Fruit fly (Drosophila melanogaster) whole organism, embryonic: ENCODE results near the gene Bmcp.
A peak's percentile ranks its signal among the peaks of the same experiment; 100 is the strongest.

ENCODE experiments used
- Ada2b ChIP-seq: fragments of 200-800 bp; sonication (Bioruptor generic); IDR thresholded peaks from 2 replicates; pipeline ENCODE4 v1.3.6; 2022; ENCODE audit warnings: missing biosample characterization, missing genetic modification characterization
- BEAF-32 ChIP-seq: fragments of 200-800 bp; sonication (Bioruptor generic); optimal IDR thresholded peaks from 3 replicates; lab custom pipeline; 2017; ENCODE audit warnings: missing biosample characterization, missing genetic modification characterization, mild to moderate bottlenecking, moderate library complexity, missing genetic modification reagents
- Bdp1 ChIP-seq: fragments of 200-800 bp; sonication (Bioruptor generic); optimal IDR thresholded peaks from 3 replicates; lab custom pipeline; 2016; ENCODE audit warnings: missing biosample characterization, missing genetic modification characterization
- BtbVII ChIP-seq: fragments of 200-800 bp; sonication (Bioruptor generic); optimal IDR thresholded peaks from 3 replicates; lab custom pipeline; 2017; ENCODE audit warnings: missing biosample characterization, mild to moderate bottlenecking, missing genetic modification characterization
- CG10267 ChIP-seq: fragments of 200-800 bp; sonication (Bioruptor generic); optimal IDR thresholded peaks from 2 replicates; lab custom pipeline; 2018; ENCODE audit warnings: missing biosample characterization, mild to moderate bottlenecking, missing genetic modification characterization, moderate library complexity
- CG10274 ChIP-seq: fragments of 200-800 bp; sonication (Bioruptor generic); optimal IDR thresholded peaks from 3 replicates; lab custom pipeline; 2017; ENCODE audit warnings: missing biosample characterization, mild to moderate bottlenecking, missing genetic modification characterization
- CG10543 ChIP-seq: fragments of 200-800 bp; sonication (Bioruptor generic); optimal IDR thresholded peaks from 3 replicates; lab custom pipeline; 2017; ENCODE audit warnings: missing biosample characterization, mild to moderate bottlenecking, missing genetic modification characterization, moderate library complexity
- CG10654 ChIP-seq: fragments of 200-800 bp; sonication (Bioruptor generic); optimal IDR thresholded peaks from 2 replicates; lab custom pipeline; 2016; ENCODE audit warnings: missing biosample characterization, missing genetic modification characterization
- CG11456 ChIP-seq: fragments of 200-800 bp; sonication (Bioruptor generic); IDR thresholded peaks from 3 replicates; pipeline ENCODE4 v1.3.6; 2022; ENCODE audit warnings: missing biosample characterization, missing genetic modification characterization
- CG12071 ChIP-seq: fragments of 200-800 bp; sonication (Bioruptor generic); optimal IDR thresholded peaks from 3 replicates; lab custom pipeline; 2018; ENCODE audit warnings: missing biosample characterization, mild to moderate bottlenecking, missing genetic modification characterization
- CG1233 ChIP-seq: fragments of 200-800 bp; sonication (Bioruptor generic); optimal IDR thresholded peaks from 4 replicates; lab custom pipeline; 2018; ENCODE audit warnings: missing biosample characterization, mild to moderate bottlenecking, missing genetic modification characterization
- CG13287 ChIP-seq: fragments of 200-800 bp; sonication (Bioruptor generic); IDR thresholded peaks from 2 replicates; pipeline ENCODE4 v1.3.6; 2022; ENCODE audit warnings: missing biosample characterization, missing genetic modification characterization; ENCODE audit not compliant: partially characterized antibody
- CG15269 ChIP-seq: fragments of 200-800 bp; sonication (Bioruptor generic); optimal IDR thresholded peaks from 2 replicates; lab custom pipeline; 2018; ENCODE audit warnings: missing biosample characterization, mild to moderate bottlenecking, missing genetic modification characterization, moderate library complexity
- CG17829 ChIP-seq: fragments of 200-800 bp; optimal IDR thresholded peaks from 2 replicates; lab custom pipeline; 2019; ENCODE audit warnings: missing biosample characterization, mild to moderate bottlenecking, missing genetic modification characterization, moderate library complexity
- CG2120 ChIP-seq: fragments of 200-800 bp; sonication (Bioruptor generic); optimal IDR thresholded peaks from 3 replicates; lab custom pipeline; 2016; ENCODE audit warnings: missing biosample characterization, missing genetic modification characterization
- CG32767 ChIP-seq: fragments of 200-800 bp; sonication (Bioruptor generic); IDR thresholded peaks from 2 replicates; pipeline ENCODE4 v1.3.6; 2022; ENCODE audit warnings: missing biosample characterization, missing genetic modification characterization
- CG6689 ChIP-seq: fragments of 200-800 bp; sonication (Bioruptor generic); IDR thresholded peaks from 2 replicates; pipeline ENCODE4 v1.3.6; 2022; ENCODE audit warnings: missing biosample characterization, missing genetic modification characterization
- CG8089 ChIP-seq: fragments of 200-800 bp; sonication (Bioruptor generic); optimal IDR thresholded peaks from 3 replicates; lab custom pipeline; 2016; ENCODE audit warnings: missing biosample characterization, missing genetic modification characterization
- D19B ChIP-seq: fragments of 200-800 bp; sonication (Bioruptor generic); optimal IDR thresholded peaks from 2 replicates; lab custom pipeline; 2017; ENCODE audit warnings: missing biosample characterization, mild to moderate bottlenecking, missing genetic modification characterization
- Dfd ChIP-seq, 2 experiments: fragments of >200 bp; optimal IDR thresholded peaks; 2 replicates each; lab custom pipeline; 2017; ENCODE audit warnings: missing biosample characterization in 2 of 2, missing genetic modification characterization in 2 of 2
- Doc3 ChIP-seq: fragments of 200-800 bp; sonication (Bioruptor generic); IDR thresholded peaks from 3 replicates; pipeline ENCODE4 v1.3.6; 2022; ENCODE audit warnings: missing biosample characterization, missing genetic modification characterization; ENCODE audit not compliant: partially characterized antibody
- Dp ChIP-seq: fragments of 200-800 bp; sonication (Bioruptor generic); optimal IDR thresholded peaks from 2 replicates; lab custom pipeline; 2018; ENCODE audit warnings: missing biosample characterization, mild to moderate bottlenecking, missing genetic modification characterization, moderate library complexity
- Dref ChIP-seq: fragments of 200-800 bp; sonication (Bioruptor generic); IDR thresholded peaks from 2 replicates; pipeline ENCODE4 v1.3.6; 2022; ENCODE audit warnings: missing biosample characterization, missing genetic modification characterization
- E2f2 ChIP-seq: fragments of 200-800 bp; sonication (Bioruptor generic); IDR thresholded peaks from 2 replicates; pipeline ENCODE4 v1.3.6; 2022; ENCODE audit warnings: missing biosample characterization, missing genetic modification characterization
- Ets97D ChIP-seq: fragments of 200-800 bp; sonication (Bioruptor generic); optimal IDR thresholded peaks from 3 replicates; lab custom pipeline; 2016; ENCODE audit warnings: missing biosample characterization, missing genetic modification characterization
- Hr78 ChIP-seq, 2 experiments: fragments of 200-800 bp in 1 of 2; fragments of >200 bp in 1 of 2; sonication (Bioruptor generic) in 1 of 2; optimal IDR thresholded peaks; 2 replicates each; lab custom pipeline; 2017 to 2019; ENCODE audit warnings: missing biosample characterization in 2 of 2, missing genetic modification characterization in 2 of 2, mild to moderate bottlenecking in 1 of 2, moderate library complexity in 1 of 2
- Myb ChIP-seq: fragments of 200-800 bp; sonication (Bioruptor generic); optimal IDR thresholded peaks from 2 replicates; lab custom pipeline; 2016; ENCODE audit warnings: missing biosample characterization, missing genetic modification characterization
- NC2α ChIP-seq: fragments of 200-800 bp; sonication (Bioruptor generic); optimal IDR thresholded peaks from 2 replicates; lab custom pipeline; 2016; ENCODE audit warnings: missing biosample characterization, missing genetic modification characterization
- Opbp ChIP-seq: fragments of 200-800 bp; sonication (Bioruptor generic); IDR thresholded peaks from 3 replicates; pipeline ENCODE4 v1.3.6; 2022; ENCODE audit warnings: missing biosample characterization, missing genetic modification characterization; ENCODE audit not compliant: partially characterized antibody
- bab2 ChIP-seq: fragments of 200-800 bp; sonication (Bioruptor generic); optimal IDR thresholded peaks from 2 replicates; lab custom pipeline; 2016; ENCODE audit warnings: missing biosample characterization, missing genetic modification characterization
- bbx ChIP-seq: fragments of 200-800 bp; sonication (Bioruptor generic); IDR thresholded peaks from 2 replicates; pipeline ENCODE4 v1.3.6; 2022; ENCODE audit warnings: missing biosample characterization, missing genetic modification characterization; ENCODE audit not compliant: partially characterized antibody
- croc ChIP-seq: fragments of 200-800 bp; sonication (Bioruptor generic); conservative IDR thresholded peaks from 3 replicates; pipeline ENCODE4 v1.3.6; 2022; ENCODE audit warnings: missing biosample characterization, missing genetic modification characterization
- crp ChIP-seq, 2 experiments: fragments of 200-800 bp; sonication (Bioruptor generic); optimal IDR thresholded peaks; 2 replicates in 1 of 2; 3 replicates in 1 of 2; lab custom pipeline; 2017; ENCODE audit warnings: missing biosample characterization in 2 of 2, missing genetic modification characterization in 2 of 2, mild to moderate bottlenecking in 1 of 2, moderate library complexity in 1 of 2
- dati ChIP-seq: fragments of 200-800 bp; sonication (Bioruptor generic); IDR thresholded peaks from 2 replicates; pipeline ENCODE4 v1.3.6; 2022; ENCODE audit warnings: missing biosample characterization, missing genetic modification characterization
- dimm ChIP-seq: fragments of 200-800 bp; sonication (Bioruptor generic); IDR thresholded peaks from 2 replicates; pipeline ENCODE4 v1.3.6; 2022; ENCODE audit warnings: missing biosample characterization, missing genetic modification characterization
- dysf ChIP-seq: fragments of 200-800 bp; sonication (Bioruptor generic); IDR thresholded peaks from 3 replicates; pipeline ENCODE4 v1.3.6; 2022; ENCODE audit warnings: missing biosample characterization, missing genetic modification characterization
- gsb ChIP-seq: fragments of 200-800 bp; sonication (Bioruptor generic); IDR thresholded peaks from 2 replicates; pipeline ENCODE4 v1.3.6; 2022; ENCODE audit warnings: missing biosample characterization, missing genetic modification characterization
- hkb ChIP-seq, 2 experiments: fragments of 200-800 bp in 1 of 2; fragments of >200 bp in 1 of 2; sonication (Bioruptor generic) in 1 of 2; IDR thresholded peaks in 1 of 2; optimal IDR thresholded peaks in 1 of 2; 2 replicates each; pipeline versions ENCODE4 v1.3.6 to Lab custom; 2017 to 2022; ENCODE audit warnings: missing biosample characterization in 1 of 2, missing genetic modification characterization in 1 of 2
- kah ChIP-seq: fragments of 200-800 bp; sonication (Bioruptor generic); optimal IDR thresholded peaks from 2 replicates; lab custom pipeline; 2018; ENCODE audit warnings: missing biosample characterization, mild to moderate bottlenecking, missing genetic modification characterization
- knrl ChIP-seq: fragments of 200-800 bp; sonication (Bioruptor generic); IDR thresholded peaks from 3 replicates; pipeline ENCODE4 v1.3.6; 2022; ENCODE audit warnings: missing biosample characterization, missing genetic modification characterization; ENCODE audit not compliant: partially characterized antibody
- pan ChIP-seq, 4 experiments: fragments of >200 bp in 3 of 4; fragments of 200-800 bp in 1 of 4; sonication (Bioruptor generic) in 1 of 4; optimal IDR thresholded peaks in 3 of 4; IDR thresholded peaks in 1 of 4; 2 replicates each; pipeline versions ENCODE4 v1.3.6 to Lab custom; 2017 to 2022; ENCODE audit warnings: missing biosample characterization in 2 of 4, missing genetic modification characterization in 2 of 4, mixed read lengths in 1 of 4
- pzg ChIP-seq: fragments of 200-800 bp; sonication (Bioruptor generic); optimal IDR thresholded peaks from 3 replicates; lab custom pipeline; 2018; ENCODE audit warnings: missing biosample characterization, mild to moderate bottlenecking, missing genetic modification characterization, moderate library complexity
- schlank ChIP-seq: fragments of 200-800 bp; sonication (Bioruptor generic); optimal IDR thresholded peaks from 2 replicates; lab custom pipeline; 2018; ENCODE audit warnings: missing biosample characterization, mild to moderate bottlenecking, missing genetic modification characterization
- scrt ChIP-seq: fragments of 200-800 bp; sonication (Bioruptor generic); optimal IDR thresholded peaks from 2 replicates; lab custom pipeline; 2018; ENCODE audit warnings: missing biosample characterization, mild to moderate bottlenecking, missing genetic modification characterization, moderate library complexity
- stwl ChIP-seq: fragments of 200-800 bp; sonication (Bioruptor generic); optimal IDR thresholded peaks from 3 replicates; lab custom pipeline; 2018; ENCODE audit warnings: missing biosample characterization, mild to moderate bottlenecking, missing genetic modification characterization, moderate library complexity
- tgo ChIP-seq: fragments of 200-800 bp; sonication (Bioruptor generic); IDR thresholded peaks from 3 replicates; pipeline ENCODE4 v1.3.6; 2022; ENCODE audit warnings: missing biosample characterization, missing genetic modification characterization
- vfl ChIP-seq: fragments of 200-800 bp; sonication (Bioruptor generic); optimal IDR thresholded peaks from 2 replicates; lab custom pipeline; 2016; ENCODE audit warnings: missing biosample characterization, missing genetic modification characterization
- zf30C ChIP-seq: fragments of 200-800 bp; sonication (Bioruptor generic); optimal IDR thresholded peaks from 3 replicates; lab custom pipeline; 2018; ENCODE audit warnings: missing biosample characterization, mild to moderate bottlenecking, missing genetic modification characterization

The Bmcp gene

DNA sequence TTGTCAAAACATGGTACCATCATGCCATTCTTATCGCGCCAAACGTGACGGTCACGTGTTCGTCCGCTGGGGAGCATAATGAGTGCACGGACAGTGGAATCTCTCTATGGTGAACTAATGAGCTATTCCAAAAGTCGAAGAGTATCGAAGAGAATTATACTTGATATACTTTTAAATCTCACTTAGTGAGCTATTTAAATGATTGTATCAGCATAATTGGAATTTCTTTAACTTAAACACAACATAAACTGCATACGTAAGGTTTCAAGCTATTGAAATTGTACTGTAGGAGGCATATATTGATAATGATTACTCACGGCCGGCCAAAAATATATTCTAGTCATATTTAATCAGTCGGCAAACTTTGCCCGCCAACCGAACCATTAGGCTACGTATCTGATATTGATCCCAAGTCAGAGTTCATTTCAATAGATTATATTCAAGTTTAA lies 788 bp downstream of the Bmcp start (continued):
- no peak for TF ChIP-seq Dfd (GFP tag; optimal IDR thresholded peaks at IDR 0.05; lab: Kevin White, UChicago)
- TF ChIP-seq, all 482 proteins: peak for 68

DNA sequence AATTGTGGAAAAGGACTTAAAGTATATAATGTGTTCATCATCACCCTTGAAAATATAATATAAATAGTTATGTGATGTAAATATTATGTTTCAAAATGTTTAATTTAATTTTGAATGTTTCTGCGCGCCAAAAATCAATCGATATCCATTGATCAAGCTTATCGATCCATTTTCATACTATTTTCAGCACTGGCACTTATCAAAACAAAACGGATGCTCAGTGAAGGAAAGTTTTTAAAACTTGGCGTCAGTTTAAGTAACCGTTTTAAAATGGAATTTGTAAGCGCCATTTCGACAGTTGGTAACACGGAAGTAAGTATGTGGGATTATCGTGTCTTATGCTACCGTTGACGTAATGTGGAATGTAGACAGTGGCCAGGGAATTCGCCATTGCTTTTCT lies 7.4 kb downstream of the Bmcp start, which contains the start of gene sunn:
Gene sunn, plus strand, starts transcription at position 202 of the 400 bp plus-strand sequence.
- TF ChIP-seq zf30C (GFP tag; lab: Kevin White, UChicago): no peak
- peak; percentile 59 for TF ChIP-seq Dref (GFP tag; lab: Robert Waterston, UW)
- no peak for TF ChIP-seq scrt
- TF ChIP-seq vfl (GFP tag; lab: Kevin White, UChicago): no peak
- no peak for TF ChIP-seq Doc3 (GFP tag; lab: Robert Waterston, UW)
- TF ChIP-seq BEAF-32 (GFP tag; lab: Kevin White, UChicago): peak; percentile 10
- no peak for TF ChIP-seq schlank (tag; lab: Kevin White, UChicago)
- TF ChIP-seq Myb (GFP tag; lab: Kevin White, UChicago): peak; percentile 3
- no peak for TF ChIP-seq BtbVII (GFP tag; lab: Kevin White, UChicago)
- TF ChIP-seq CG32767 (GFP tag; lab: Robert Waterston, UW): no peak
- no peak for TF ChIP-seq CG10654
- no peak for TF ChIP-seq CG11456
- TF ChIP-seq CG10267 (tag; lab: Kevin White, UChicago): peak; percentile 73
- TF ChIP-seq CG10274 (GFP tag; lab: Kevin White, UChicago): no peak
- peak; percentile 20 for TF ChIP-seq Ets97D (GFP tag; lab: Kevin White, UChicago)
- peak in 1 of 2 experiments; percentile 80 for TF ChIP-seq Hr78 (GFP tag; optimal IDR thresholded peaks at IDR 0.05; lab: Kevin White, UChicago)
- no peak for TF ChIP-seq CG13287 (GFP tag; lab: Robert Waterston, UW)
- TF ChIP-seq bbx (GFP tag; lab: Robert Waterston, UW): peak; percentile 12; the same call in 1 of the 2 replicates
- TF ChIP-seq stwl (tag; lab: Kevin White, UChicago): peak; percentile 52
- TF ChIP-seq pan (optimal IDR thresholded peaks at IDR 0.05; lab: Kevin White, UChicago): no peak
- no peak for TF ChIP-seq pan (GFP tag; optimal IDR thresholded peaks at IDR 0.05 in 1 of 2, IDR thresholded peaks at IDR 0.05 in 1 of 2)
- TF ChIP-seq CG2120: no peak
- no peak for TF ChIP-seq dysf
- TF ChIP-seq crp (GFP tag; optimal IDR thresholded peaks at IDR 0.05; lab: Kevin White, UChicago): no peak
- peak; percentile 80 for TF ChIP-seq E2f2 (GFP tag; lab: Robert Waterston, UW)
- TF ChIP-seq Dp (GFP tag; lab: Kevin White, UChicago): peak; percentile 65
- no peak for TF ChIP-seq NC2α (GFP tag; lab: Kevin White, UChicago)
- no peak for TF ChIP-seq CG8089 (GFP tag; lab: Kevin White, UChicago)
- peak; percentile 1 for TF ChIP-seq pzg (GFP tag; lab: Kevin White, UChicago)
- TF ChIP-seq CG15269 (tag; lab: Kevin White, UChicago): no peak
- no peak for TF ChIP-seq CG1233

dm6 chr3L:11731841-11732240 lies 11.1 kb downstream of the Bmcp start, which contains the start of gene CG32087:
Gene CG32087 (plus strand): TSS chr3L:11732141.
- TF ChIP-seq dimm (GFP tag; lab: Robert Waterston, UW) (no peak), CG6689 (GFP tag; lab: Robert Waterston, UW) (no peak), Bdp1 (GFP tag; lab: Kevin White, UChicago) (no peak), Opbp (GFP tag; lab: Robert Waterston, UW) (no peak), gsb (GFP tag; lab: Robert Waterston, UW) (no peak), croc (GFP tag; lab: Robert Waterston, UW) (no peak), D19B (GFP tag; lab: Kevin White, UChicago) (no peak), hkb (optimal IDR thresholded peaks at IDR 0.05; lab: Kevin White, UChicago) (no peak), hkb (GFP tag; IDR thresholded peaks at IDR 0.05; lab: Robert Waterston, UW) (no peak), CG17829 (no peak), kah (GFP tag; lab: Kevin White, UChicago) (no peak), Ada2b (GFP tag; lab: Robert Waterston, UW) (no peak), bab2 (GFP tag; lab: Kevin White, UChicago) (no peak), tgo (no peak), knrl (GFP tag; lab: Robert Waterston, UW) (no peak), BtbVII (GFP tag; lab: Kevin White, UChicago) (no peak), CG12071 (GFP tag; lab: Kevin White, UChicago) (no peak), dati (GFP tag; lab: Robert Waterston, UW) (no peak), CG10543 (GFP tag; lab: Kevin White, UChicago) (no peak)
